Fruit fly (Drosophila melanogaster) whole organism, prepupa: ENCODE measurements around the gene LysRS.

ENCODE experiments used
- Blimp-1 ChIP-seq: fragments of 200-800 bp; sonication (Bioruptor generic); optimal IDR thresholded peaks from 3 replicates; lab custom pipeline; 2017; ENCODE audit warnings: missing biosample characterization, missing genetic modification characterization, mild to moderate bottlenecking, moderate library complexity, missing genetic modification reagents
- CG10631 ChIP-seq: fragments of 200-800 bp; sonication (Bioruptor generic); optimal IDR thresholded peaks from 2 replicates; lab custom pipeline; 2016; ENCODE audit warnings: missing biosample characterization, missing genetic modification characterization
- CG10669 ChIP-seq: fragments of 200-800 bp; sonication (Bioruptor generic); optimal IDR thresholded peaks from 3 replicates; lab custom pipeline; 2018; ENCODE audit warnings: missing biosample characterization, mild to moderate bottlenecking, missing genetic modification characterization, moderate library complexity
- CG11294 ChIP-seq: fragments of 200-800 bp; sonication (Bioruptor generic); IDR thresholded peaks from 2 replicates; pipeline ENCODE4 v1.3.6; 2022; ENCODE audit warnings: missing biosample characterization, missing genetic modification characterization
- CG11762 ChIP-seq: fragments of 200-800 bp; sonication (Bioruptor generic); optimal IDR thresholded peaks from 3 replicates; lab custom pipeline; 2016; ENCODE audit warnings: missing biosample characterization, missing genetic modification characterization; ENCODE audit not compliant: insufficient read depth
- CG11902 ChIP-seq: fragments of 200-800 bp; sonication (Bioruptor generic); optimal IDR thresholded peaks from 3 replicates; lab custom pipeline; 2016; ENCODE audit warnings: missing biosample characterization, missing genetic modification characterization
- CG15336 ChIP-seq: fragments of 200-800 bp; sonication (Bioruptor generic); IDR thresholded peaks from 2 replicates; pipeline ENCODE4 v1.3.6; 2022; ENCODE audit warnings: missing biosample characterization, missing genetic modification characterization
- CG1621 ChIP-seq: fragments of 200-800 bp; sonication (Bioruptor generic); optimal IDR thresholded peaks from 3 replicates; lab custom pipeline; 2018; ENCODE audit warnings: missing biosample characterization, mild to moderate bottlenecking, missing genetic modification characterization
- CG16779 ChIP-seq: fragments of 200-800 bp; sonication (Bioruptor generic); optimal IDR thresholded peaks from 3 replicates; lab custom pipeline; 2017; ENCODE audit warnings: missing biosample characterization, mild to moderate bottlenecking, missing genetic modification characterization
- CG3032 ChIP-seq: fragments of 200-800 bp; optimal IDR thresholded peaks from 2 replicates; lab custom pipeline; 2019; ENCODE audit warnings: missing biosample characterization, mild to moderate bottlenecking, missing genetic modification characterization, moderate library complexity
- CG31627 ChIP-seq: fragments of 200-800 bp; sonication (Bioruptor generic); optimal IDR thresholded peaks from 3 replicates; lab custom pipeline; 2016; ENCODE audit warnings: missing biosample characterization, missing genetic modification characterization
- CG32006 ChIP-seq: fragments of 200-800 bp; sonication (Bioruptor generic); optimal IDR thresholded peaks from 3 replicates; lab custom pipeline; 2017; ENCODE audit warnings: missing biosample characterization, mild to moderate bottlenecking, missing genetic modification characterization
- CG34406 ChIP-seq: fragments of 200-800 bp; sonication (Bioruptor generic); optimal IDR thresholded peaks from 3 replicates; lab custom pipeline; 2016; ENCODE audit warnings: missing biosample characterization, missing genetic modification characterization
- CG4318 ChIP-seq: fragments of 200-800 bp; sonication (Bioruptor generic); optimal IDR thresholded peaks from 3 replicates; lab custom pipeline; 2017; ENCODE audit warnings: missing biosample characterization, mild to moderate bottlenecking, missing genetic modification characterization
- CG6163 ChIP-seq: fragments of 200-800 bp; sonication (Bioruptor generic); IDR thresholded peaks from 3 replicates; pipeline ENCODE4 v1.3.6; 2022; ENCODE audit warnings: missing biosample characterization, missing genetic modification characterization
- CG6276 ChIP-seq: fragments of 200-800 bp; sonication (Bioruptor generic); optimal IDR thresholded peaks from 2 replicates; lab custom pipeline; 2017; ENCODE audit warnings: missing biosample characterization, mild to moderate bottlenecking, missing genetic modification characterization
- CG6854 ChIP-seq: fragments of 200-800 bp; sonication (Bioruptor generic); optimal IDR thresholded peaks from 2 replicates; lab custom pipeline; 2017; ENCODE audit warnings: missing biosample characterization, mild to moderate bottlenecking, missing genetic modification characterization
- CG7368 ChIP-seq: fragments of 200-800 bp; sonication (Bioruptor generic); optimal IDR thresholded peaks from 3 replicates; lab custom pipeline; 2016; ENCODE audit warnings: missing biosample characterization, missing genetic modification characterization
- CG8319 ChIP-seq: fragments of 200-800 bp; sonication (Bioruptor generic); optimal IDR thresholded peaks from 3 replicates; lab custom pipeline; 2016; ENCODE audit warnings: missing biosample characterization, missing genetic modification characterization
- CG9139 ChIP-seq: fragments of 200-800 bp; sonication (Bioruptor generic); optimal IDR thresholded peaks from 3 replicates; lab custom pipeline; 2017; ENCODE audit warnings: missing biosample characterization, mild to moderate bottlenecking, missing genetic modification characterization
- Eip75B ChIP-seq: fragments of 200-800 bp; sonication (Bioruptor generic); optimal IDR thresholded peaks from 3 replicates; lab custom pipeline; 2016; ENCODE audit warnings: missing biosample characterization, missing genetic modification characterization
- Eip78C ChIP-seq: fragments of 200-800 bp; sonication (Bioruptor generic); peaks from one replicate; lab custom pipeline; 2016; ENCODE audit warnings: missing biosample characterization, missing genetic modification characterization
- Eip93F ChIP-seq: fragments of 200-800 bp; sonication (Bioruptor generic); optimal IDR thresholded peaks from 2 replicates; lab custom pipeline; 2016; ENCODE audit warnings: missing biosample characterization, mild to moderate bottlenecking, missing genetic modification characterization
- Ets96B ChIP-seq: fragments of 200-800 bp; optimal IDR thresholded peaks from 2 replicates; lab custom pipeline; 2019; ENCODE audit warnings: missing biosample characterization, mild to moderate bottlenecking, missing genetic modification characterization, moderate library complexity
- Gug ChIP-seq: fragments of 200-800 bp; sonication (Bioruptor generic); IDR thresholded peaks from 2 replicates; pipeline ENCODE4 v1.3.6; 2022; ENCODE audit warnings: missing biosample characterization, missing genetic modification characterization
- Hr4 ChIP-seq: fragments of 200-800 bp; sonication (Bioruptor generic); optimal IDR thresholded peaks from 3 replicates; lab custom pipeline; 2016; ENCODE audit warnings: missing biosample characterization, missing genetic modification characterization
- Lpt ChIP-seq: fragments of 200-800 bp; sonication (Bioruptor generic); optimal IDR thresholded peaks from 3 replicates; lab custom pipeline; 2016; ENCODE audit warnings: missing biosample characterization, missing genetic modification characterization
- Met ChIP-seq: fragments of 200-800 bp; sonication (Bioruptor generic); optimal IDR thresholded peaks from 3 replicates; lab custom pipeline; 2016; ENCODE audit warnings: missing biosample characterization, missing genetic modification characterization
- OdsH ChIP-seq: fragments of 200-800 bp; sonication (Bioruptor generic); optimal IDR thresholded peaks from 3 replicates; lab custom pipeline; 2016; ENCODE audit warnings: missing biosample characterization, missing genetic modification characterization
- Smox ChIP-seq: fragments of 200-800 bp; sonication (Bioruptor generic); optimal IDR thresholded peaks from 3 replicates; lab custom pipeline; 2016; ENCODE audit warnings: missing biosample characterization, missing genetic modification characterization
- Sox14 ChIP-seq: fragments of 200-800 bp; sonication (Bioruptor generic); optimal IDR thresholded peaks from 3 replicates; lab custom pipeline; 2016; ENCODE audit warnings: missing biosample characterization, missing genetic modification characterization
- Sox15 ChIP-seq: fragments of 200-800 bp; sonication (Bioruptor generic); optimal IDR thresholded peaks from 3 replicates; lab custom pipeline; 2016; ENCODE audit warnings: missing biosample characterization, missing genetic modification characterization
- achi ChIP-seq: fragments of 200-800 bp; sonication (Bioruptor generic); optimal IDR thresholded peaks from 3 replicates; lab custom pipeline; 2016; ENCODE audit warnings: missing biosample characterization, missing genetic modification characterization
- acj6 ChIP-seq: fragments of 200-800 bp; sonication (Bioruptor generic); optimal IDR thresholded peaks from 3 replicates; lab custom pipeline; 2016; ENCODE audit warnings: missing biosample characterization, missing genetic modification characterization
- dac ChIP-seq: fragments of 200-800 bp; sonication (Bioruptor generic); optimal IDR thresholded peaks from 2 replicates; lab custom pipeline; 2017; ENCODE audit warnings: missing biosample characterization, mild to moderate bottlenecking, missing genetic modification characterization
- dsx ChIP-seq: fragments of 200-800 bp; optimal IDR thresholded peaks from 3 replicates; lab custom pipeline; 2019; ENCODE audit warnings: missing biosample characterization, mild to moderate bottlenecking, missing genetic modification characterization, moderate library complexity; ENCODE audit not compliant: poor library complexity, severe bottlenecking
- esn ChIP-seq: fragments of 200-800 bp; sonication (Bioruptor generic); optimal IDR thresholded peaks from 2 replicates; lab custom pipeline; 2016; ENCODE audit warnings: missing biosample characterization, mild to moderate bottlenecking, missing genetic modification characterization, moderate library complexity
- fd59A ChIP-seq: fragments of 200-800 bp; sonication (Bioruptor generic); optimal IDR thresholded peaks from 2 replicates; lab custom pipeline; 2017; ENCODE audit warnings: missing biosample characterization, mild to moderate bottlenecking, missing genetic modification characterization, missing genetic modification reagents
- fd85E ChIP-seq: fragments of 200-800 bp; sonication (Bioruptor generic); optimal IDR thresholded peaks from 3 replicates; lab custom pipeline; 2016; ENCODE audit warnings: missing biosample characterization, missing genetic modification characterization
- fkh ChIP-seq: fragments of 200-800 bp; sonication (Bioruptor generic); optimal IDR thresholded peaks from 3 replicates; lab custom pipeline; 2017; ENCODE audit warnings: missing biosample characterization, mild to moderate bottlenecking, missing genetic modification characterization, moderate library complexity
- lz ChIP-seq: fragments of 200-800 bp; sonication (Bioruptor generic); optimal IDR thresholded peaks from 3 replicates; lab custom pipeline; 2016; ENCODE audit warnings: missing biosample characterization, missing genetic modification characterization
- pdm3 ChIP-seq: fragments of 200-800 bp; sonication (Bioruptor generic); optimal IDR thresholded peaks from 3 replicates; lab custom pipeline; 2016; ENCODE audit warnings: missing biosample characterization, missing genetic modification characterization
- salr ChIP-seq, 2 experiments: fragments of 200-800 bp; sonication (Bioruptor generic); optimal IDR thresholded peaks; 3 replicates each; lab custom pipeline; 2016 to 2018; ENCODE audit warnings: missing biosample characterization in 2 of 2, missing genetic modification characterization in 2 of 2, mild to moderate bottlenecking in 1 of 2
- spab ChIP-seq: fragments of 200-800 bp; sonication (Bioruptor generic); optimal IDR thresholded peaks from 2 replicates; lab custom pipeline; 2017; ENCODE audit warnings: missing biosample characterization, mild to moderate bottlenecking, missing genetic modification characterization, missing genetic modification reagents
- svp ChIP-seq: fragments of 200-800 bp; sonication (Bioruptor generic); peaks from one replicate; lab custom pipeline; 2016; ENCODE audit warnings: missing biosample characterization, missing genetic modification characterization
- topi ChIP-seq: fragments of 200-800 bp; sonication (Bioruptor generic); optimal IDR thresholded peaks from 3 replicates; lab custom pipeline; 2016; ENCODE audit warnings: missing biosample characterization, missing genetic modification characterization
- vri ChIP-seq: fragments of 200-800 bp; sonication (Bioruptor generic); optimal IDR thresholded peaks from 3 replicates; lab custom pipeline; 2016; ENCODE audit warnings: missing biosample characterization, mild to moderate bottlenecking, missing genetic modification characterization

Gene LysRS

dm6 chrX:9653242-9653641 lies 44.6 kb upstream of the LysRS start (continued):
- TF ChIP-seq fd85E (GFP tag; lab: Kevin White, UChicago) (no peak), CG6276 (GFP tag; lab: Kevin White, UChicago) (no peak), CG16779 (tag; lab: Kevin White, UChicago) (no peak), CG11294 (GFP tag; lab: Robert Waterston, UW) (no peak), CG11762 (GFP tag; lab: Kevin White, UChicago) (no peak), esn (GFP tag; lab: Kevin White, UChicago) (no peak), CG31627 (GFP tag; lab: Kevin White, UChicago) (no peak), Lpt (no peak), Met (GFP tag; lab: Kevin White, UChicago) (no peak), Gug (GFP tag; lab: Robert Waterston, UW) (no peak), achi (GFP tag; lab: Kevin White, UChicago) (peak; percentile 30), CG6854 (GFP tag; lab: Kevin White, UChicago) (no peak), CG32006 (GFP tag; lab: Kevin White, UChicago) (peak; percentile 53), dsx (no peak), svp (no peak), salr (GFP tag; optimal IDR thresholded peaks at IDR 0.05; lab: Kevin White, UChicago) (no peak), dac (GFP tag; lab: Kevin White, UChicago) (no peak), OdsH (GFP tag; lab: Kevin White, UChicago) (peak; percentile 8), CG9139 (GFP tag; lab: Kevin White, UChicago) (no peak), Eip93F (GFP tag; lab: Kevin White, UChicago) (no peak), vri (no peak), Hr4 (GFP tag; lab: Kevin White, UChicago) (peak; percentile 66)

dm6 chrX:9652006-9652405 lies 43.3 kb upstream of the LysRS start:
- TF ChIP-seq Blimp-1 (GFP tag; lab: Kevin White, UChicago) (no peak), CG3032 (tag; lab: Kevin White, UChicago) (peak; percentile 34), OdsH (GFP tag; lab: Kevin White, UChicago) (peak; percentile 45), fd85E (GFP tag; lab: Kevin White, UChicago) (no peak), acj6 (GFP tag; lab: Kevin White, UChicago) (peak; percentile 49), Sox14 (no peak), fkh (GFP tag; lab: Kevin White, UChicago) (no peak), Gug (GFP tag; lab: Robert Waterston, UW) (no peak), Eip78C (GFP tag; lab: Kevin White, UChicago) (peak; percentile 71), Lpt (no peak), salr (GFP tag; optimal IDR thresholded peaks at IDR 0.05; lab: Kevin White, UChicago) (no peak), CG6854 (GFP tag; lab: Kevin White, UChicago) (no peak), pdm3 (peak; percentile 44), achi (GFP tag; lab: Kevin White, UChicago) (peak; percentile 23), Sox15 (GFP tag; lab: Kevin White, UChicago) (peak; percentile 36), Ets96B (peak; percentile 33), spab (GFP tag; lab: Kevin White, UChicago) (peak; percentile 4), CG1621 (tag; lab: Kevin White, UChicago) (peak; percentile 32), Hr4 (GFP tag; lab: Kevin White, UChicago) (peak; percentile 24), dac (GFP tag; lab: Kevin White, UChicago) (no peak), CG7368 (GFP tag; lab: Kevin White, UChicago) (no peak), CG11902 (GFP tag; lab: Kevin White, UChicago) (peak; percentile 11), CG9139 (GFP tag; lab: Kevin White, UChicago) (no peak), svp (peak; percentile 76), CG10631 (GFP tag; lab: Kevin White, UChicago) (no peak), lz (peak; percentile 2), CG11294 (GFP tag; lab: Robert Waterston, UW) (no peak), CG4318 (GFP tag; lab: Kevin White, UChicago) (no peak), topi (peak; percentile 1), esn (GFP tag; lab: Kevin White, UChicago) (peak; percentile 25), CG6276 (GFP tag; lab: Kevin White, UChicago) (peak; percentile 29), CG11762 (GFP tag; lab: Kevin White, UChicago) (no peak), CG10669 (GFP tag; lab: Kevin White, UChicago) (peak; percentile 27), Eip93F (GFP tag; lab: Kevin White, UChicago) (no peak), CG34406 (GFP tag; lab: Kevin White, UChicago) (peak; percentile 39), fd59A (peak; percentile 40), Smox (peak; percentile 18), Eip75B (GFP tag; lab: Kevin White, UChicago) (no peak), CG15336 (GFP tag; lab: Robert Waterston, UW) (peak; percentile 18; the same call in 1 of the 2 replicates), dsx (peak; percentile 38), vri (no peak), CG6163 (GFP tag; lab: Robert Waterston, UW) (peak; percentile 68), CG8319 (GFP tag; lab: Kevin White, UChicago) (no peak)
